Fruit fly (Drosophila melanogaster): ENCODE measurements around the gene CG7191.
A peak's percentile ranks its signal among the peaks of the same experiment; 100 is the strongest.

CG7191 gene

DNA sequence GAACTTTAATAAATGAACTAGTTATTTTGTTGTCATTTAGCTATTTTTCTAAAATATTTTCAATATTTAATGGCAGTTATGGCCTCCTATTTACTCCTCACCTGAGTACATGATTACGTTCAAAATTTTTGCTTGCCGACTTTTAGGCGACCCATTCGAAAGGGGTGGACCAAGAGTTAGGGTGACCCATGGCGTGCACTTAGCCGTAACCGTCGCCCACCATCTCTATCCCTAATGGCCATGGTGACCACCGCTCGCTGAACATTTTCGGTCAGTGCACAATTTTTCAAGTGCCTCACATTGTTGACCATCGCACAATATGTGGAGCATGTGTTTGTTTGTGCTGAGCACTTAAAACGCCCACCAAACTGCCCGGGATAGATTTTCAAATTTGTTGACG is 4.5 kb downstream of the CG7191 start:
- TF ChIP-seq CG8478 (optimal IDR thresholded peaks at IDR 0.05) (no peak), CTCF (optimal IDR thresholded peaks at IDR 0.05) (no peak)

DNA sequence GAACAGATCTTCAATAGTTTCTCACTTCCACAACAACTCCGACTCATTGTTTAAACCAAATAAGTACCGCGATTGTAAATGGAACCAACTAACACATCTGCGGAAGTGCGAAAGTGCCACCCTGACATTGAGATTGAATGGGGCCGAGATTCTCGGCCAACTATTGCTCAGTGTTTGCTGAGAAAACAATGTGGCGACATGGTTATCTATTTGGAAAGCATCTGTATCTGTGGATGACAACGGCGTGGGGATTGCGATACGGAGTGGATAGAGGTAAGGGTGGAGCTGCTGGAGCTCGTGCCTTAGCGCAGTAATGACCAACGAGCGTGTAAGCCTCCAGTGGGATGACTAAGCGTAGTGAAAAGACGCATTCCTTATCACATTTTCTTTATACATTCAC is 7.8 kb downstream of the CG7191 start:
- no peak for TF ChIP-seq CG8478 (optimal IDR thresholded peaks at IDR 0.05)
- no peak for TF ChIP-seq CTCF (optimal IDR thresholded peaks at IDR 0.05)

DNA sequence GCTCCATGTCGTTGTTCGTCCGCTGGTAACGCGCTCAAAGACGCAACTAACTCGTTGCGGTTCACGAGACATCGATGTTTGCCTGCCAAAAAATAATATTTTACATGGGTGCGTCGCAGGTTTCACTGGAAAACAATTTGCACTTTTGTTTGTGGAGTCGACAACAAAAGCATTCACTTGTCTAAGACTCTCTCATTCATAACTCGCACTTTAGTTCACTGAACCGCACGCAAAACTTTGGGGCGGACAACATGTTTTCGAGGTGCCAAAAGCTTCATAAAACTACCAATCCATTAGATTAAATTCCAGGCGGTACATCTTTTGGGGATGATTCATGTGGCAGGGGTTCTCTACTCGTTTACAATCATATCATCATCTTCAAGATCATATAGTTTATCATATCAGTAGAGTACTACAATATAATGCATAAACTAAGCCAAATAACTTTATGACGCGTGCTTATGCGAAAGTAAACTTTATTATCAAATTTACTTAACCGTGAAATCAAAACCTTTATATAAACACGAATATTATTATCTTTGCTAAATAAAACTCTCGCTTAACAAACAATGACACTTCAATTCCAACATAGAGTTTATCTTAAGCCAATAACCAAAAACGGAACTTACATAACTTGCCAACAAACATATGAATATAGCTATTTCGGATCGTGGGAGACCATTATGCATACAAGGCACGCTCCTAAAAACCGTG is 10.7 kb downstream of the CG7191 start, which contains the start of gene CG7179:
Gene CG7179, minus strand, starts transcription at position 51 of the 714 bp plus-strand sequence.
- TF ChIP-seq CTCF (optimal IDR thresholded peaks at IDR 0.05) (no peak), CG8478 (optimal IDR thresholded peaks at IDR 0.05) (no peak)

DNA sequence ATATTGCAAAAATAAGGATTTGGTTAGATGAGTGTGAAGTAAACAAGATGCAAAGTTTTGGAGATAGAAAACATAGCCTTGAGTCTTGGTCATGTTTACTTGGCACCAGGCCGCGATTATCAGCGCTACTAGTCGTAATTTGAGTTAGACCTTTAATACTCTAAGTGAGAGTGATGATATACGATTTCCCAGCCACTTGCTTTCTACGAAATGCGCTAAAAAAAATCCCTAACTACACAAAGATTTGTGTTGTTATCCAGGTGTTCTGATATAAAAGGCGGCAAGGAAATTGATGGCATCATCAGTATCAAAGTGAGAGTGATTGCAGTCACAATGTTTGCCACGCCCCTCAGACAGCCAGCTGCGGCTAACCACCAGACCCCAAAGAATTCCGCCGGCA is 12.4 kb downstream of the CG7191 start, which contains the start of gene Uro:
Gene Uro, plus strand, starts transcription at position 301 of the 400 bp plus-strand sequence.
- no peak for TF ChIP-seq CTCF (optimal IDR thresholded peaks at IDR 0.05)
- TF ChIP-seq CG8478 (optimal IDR thresholded peaks at IDR 0.05): no peak

DNA sequence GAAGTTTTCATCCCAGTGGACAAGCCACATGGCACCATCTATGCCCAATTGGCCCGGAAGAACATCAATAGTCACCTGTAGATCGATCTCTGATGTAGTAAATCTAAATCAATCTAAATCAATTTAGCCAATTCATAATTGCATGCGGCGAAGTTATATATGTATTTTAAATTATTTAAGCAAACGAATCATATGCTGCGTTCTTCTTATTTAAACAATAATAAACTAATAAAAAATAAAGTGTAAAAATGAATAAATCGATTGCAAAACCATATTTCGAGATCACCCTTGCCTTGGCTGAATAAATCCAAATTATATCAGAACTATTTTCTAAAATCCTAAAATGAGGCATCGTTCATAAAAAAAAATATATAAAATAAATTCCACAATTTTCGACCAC is 13.7 kb downstream of the CG7191 start, which contains the start of gene CG7164:
Gene CG7164, plus strand, starts transcription at position 301 of the 400 bp plus-strand sequence.
- TF ChIP-seq CG8478 (optimal IDR thresholded peaks at IDR 0.05): no peak
- no peak for TF ChIP-seq CTCF (optimal IDR thresholded peaks at IDR 0.05)

DNA sequence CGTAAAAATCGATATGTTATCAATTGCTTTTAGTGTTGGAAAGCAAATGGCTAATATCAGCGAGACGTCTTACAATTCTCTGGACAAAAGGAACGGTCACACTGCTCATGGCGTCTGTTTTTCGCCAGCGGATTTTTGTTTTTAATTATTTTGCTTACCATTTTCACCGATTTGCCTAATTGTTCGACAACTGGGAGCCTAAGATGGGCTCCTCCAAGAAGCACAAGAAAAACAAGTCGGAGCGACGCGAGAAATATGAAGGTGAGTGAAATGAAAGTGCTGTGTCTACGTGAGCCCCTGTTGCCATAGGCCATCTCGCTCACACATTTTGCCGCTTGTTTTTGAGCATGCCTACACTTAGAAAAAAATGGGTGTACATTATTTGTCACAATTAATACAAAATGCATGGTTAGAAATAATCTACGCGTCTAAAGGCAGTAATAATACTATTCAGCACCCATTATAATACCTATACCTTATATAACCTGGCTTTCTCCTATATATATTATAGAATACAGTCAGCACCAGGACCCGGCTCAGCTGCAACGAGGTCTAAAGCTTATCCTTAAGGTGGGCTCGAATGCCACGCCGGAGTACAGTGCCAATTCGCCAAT is 15.5 kb downstream of the CG7191 start, which contains the start of gene Brd7-9:
Gene Brd7-9, plus strand, starts transcription at position 78 of the 614 bp plus-strand sequence.
- TF ChIP-seq CG8478 (optimal IDR thresholded peaks at IDR 0.05) (no peak), CTCF (optimal IDR thresholded peaks at IDR 0.05) (no peak)

DNA sequence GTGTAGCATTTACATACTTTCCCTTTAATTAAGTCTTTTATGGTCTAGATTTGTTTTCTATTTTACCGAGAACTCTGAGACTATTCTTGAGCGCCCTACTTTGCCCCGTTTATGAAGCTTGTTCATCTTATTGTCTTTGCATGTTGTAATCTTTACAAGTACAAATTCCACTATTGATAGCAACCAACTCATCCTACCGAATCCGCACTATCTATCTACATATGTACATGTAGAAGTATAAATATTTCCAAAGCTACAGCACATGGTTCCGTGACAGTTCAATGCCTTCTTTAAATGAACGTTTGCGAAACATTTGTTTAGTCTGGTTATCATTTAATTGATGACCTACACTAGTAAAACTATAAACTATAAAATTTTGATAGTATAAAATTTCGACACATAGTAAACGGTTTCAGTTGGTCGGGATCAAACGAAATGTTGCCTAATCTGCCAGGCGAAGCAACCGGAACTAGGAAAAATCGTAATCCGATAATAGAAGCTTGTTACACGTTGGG is 21.6 kb downstream of the CG7191 start:
- no peak for TF ChIP-seq CTCF (optimal IDR thresholded peaks at IDR 0.05)
- TF ChIP-seq CG8478 (optimal IDR thresholded peaks at IDR 0.05): no peak

DNA sequence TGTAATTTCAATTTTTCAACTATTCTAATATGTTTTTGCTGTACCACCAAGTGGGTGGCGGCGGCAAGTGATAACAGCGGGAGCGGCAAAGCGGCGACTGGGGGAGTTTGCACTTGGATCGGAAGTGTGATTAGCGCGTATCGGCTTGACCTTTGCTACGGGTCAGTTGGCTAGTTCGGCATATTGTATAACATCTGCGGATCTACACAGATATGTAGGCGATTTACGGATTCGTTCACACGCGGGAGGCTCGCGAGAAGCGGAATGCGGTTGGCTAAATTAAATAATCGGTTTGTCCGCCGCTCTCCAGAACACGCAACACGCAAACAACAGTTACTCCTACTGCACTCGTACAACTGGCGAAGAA is 22.6 kb downstream of the CG7191 start:
- no peak for TF ChIP-seq CG8478 (optimal IDR thresholded peaks at IDR 0.05)
- no peak for TF ChIP-seq CTCF (optimal IDR thresholded peaks at IDR 0.05)

DNA sequence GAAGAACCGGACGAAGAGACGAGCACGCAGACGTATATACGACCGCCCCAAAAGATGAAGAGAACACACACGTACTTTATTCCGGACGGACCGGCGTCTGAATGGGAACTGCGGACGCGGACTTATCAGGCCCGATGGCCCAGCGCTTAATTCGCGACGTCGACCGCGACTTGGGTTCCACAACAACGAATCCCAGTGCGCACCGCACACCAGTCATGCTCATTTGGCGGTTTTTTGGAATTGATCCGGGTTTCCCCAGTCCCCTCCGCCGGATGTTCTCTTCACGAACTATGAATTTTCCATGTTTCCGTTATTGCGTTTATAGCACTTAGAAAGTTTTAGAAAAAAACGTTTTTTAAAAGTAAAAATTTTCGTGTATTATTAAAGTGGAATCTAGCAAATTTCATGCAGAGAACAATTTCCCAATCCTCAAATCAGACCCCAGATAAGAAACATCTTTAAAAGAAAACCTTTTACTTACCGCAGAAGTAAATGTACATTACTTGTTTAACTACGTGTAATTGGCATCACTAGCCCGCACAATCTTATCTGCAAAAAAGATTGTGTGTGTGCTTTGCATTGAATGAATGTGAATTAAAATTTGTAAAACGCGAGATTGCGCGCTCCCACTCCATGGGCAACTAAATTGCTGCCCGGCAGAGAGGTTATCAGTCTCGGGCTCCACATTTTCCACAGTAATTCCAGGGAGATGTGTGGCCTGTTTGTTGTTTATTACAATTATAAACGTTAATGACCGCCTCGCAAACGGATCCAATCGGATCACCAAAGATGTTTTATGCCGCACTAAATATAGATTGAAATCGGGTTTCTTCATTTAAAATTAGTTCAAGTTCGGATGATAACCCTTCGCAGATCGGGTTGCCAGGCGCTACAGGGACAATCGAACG is 23.3 kb downstream of the CG7191 start, which contains the start of gene CG7149:
Gene CG7149, minus strand, starts transcription at position 110 of the 908 bp plus-strand sequence.
- no peak for TF ChIP-seq CG8478 (optimal IDR thresholded peaks at IDR 0.05)
- no peak for TF ChIP-seq CTCF (optimal IDR thresholded peaks at IDR 0.05)

DNA sequence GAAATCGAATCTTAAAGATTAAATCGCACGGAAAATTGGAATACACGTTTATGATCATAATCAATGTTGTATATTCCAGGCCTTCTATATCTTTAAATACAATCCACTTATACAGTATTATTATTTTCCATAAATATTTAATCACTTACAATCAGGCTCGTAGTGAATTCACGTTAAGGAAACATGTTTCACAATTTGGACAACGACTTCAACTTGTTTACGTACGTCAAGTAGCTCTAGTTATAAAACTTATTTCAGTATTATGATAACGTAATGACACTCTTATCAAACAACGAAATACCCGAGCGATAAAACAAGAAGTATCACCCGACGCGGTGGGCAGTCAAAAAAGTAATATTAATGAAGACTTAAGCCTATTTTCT is 23.9 kb downstream of the CG7191 start:
- TF ChIP-seq CTCF (optimal IDR thresholded peaks at IDR 0.05) (no peak), CG8478 (optimal IDR thresholded peaks at IDR 0.05) (no peak)

DNA sequence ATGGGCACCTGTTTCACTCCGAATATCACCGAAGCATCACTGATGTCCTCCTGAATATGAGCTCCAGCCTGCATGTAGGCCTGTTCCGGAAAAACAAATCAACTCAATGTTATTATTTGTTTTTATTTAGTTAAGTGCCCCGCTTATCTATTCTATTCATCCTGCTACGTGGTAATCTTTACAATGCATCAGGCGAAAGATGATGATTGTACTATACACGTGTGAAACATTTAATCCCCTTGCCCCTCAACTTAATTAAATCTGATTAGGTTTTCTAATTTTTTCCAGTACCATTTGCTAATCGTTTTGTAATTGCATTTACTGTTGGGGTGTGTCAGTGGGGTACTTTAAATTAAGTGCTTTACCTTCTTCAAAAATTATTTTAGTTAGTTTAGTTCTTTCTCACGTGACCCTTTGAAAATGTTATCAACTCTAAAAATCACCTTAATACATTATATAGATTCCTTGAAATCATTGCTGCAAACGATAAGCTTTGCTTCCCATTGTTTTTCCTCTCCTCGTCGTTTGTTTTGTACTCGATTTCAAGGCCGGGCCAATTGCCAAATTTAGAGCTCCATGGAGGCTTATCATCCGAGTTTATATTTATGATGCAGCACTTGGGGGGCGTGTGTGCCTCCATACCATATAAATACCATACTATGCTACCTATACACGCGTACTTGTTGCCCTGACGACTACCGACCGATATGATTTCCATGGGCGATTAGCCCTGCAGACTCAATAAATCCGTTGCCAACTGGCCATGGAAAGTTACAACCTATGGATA is 27.5 kb downstream of the CG7191 start:
- TF ChIP-seq CTCF (optimal IDR thresholded peaks at IDR 0.05) (no peak), CG8478 (optimal IDR thresholded peaks at IDR 0.05) (no peak)

DNA sequence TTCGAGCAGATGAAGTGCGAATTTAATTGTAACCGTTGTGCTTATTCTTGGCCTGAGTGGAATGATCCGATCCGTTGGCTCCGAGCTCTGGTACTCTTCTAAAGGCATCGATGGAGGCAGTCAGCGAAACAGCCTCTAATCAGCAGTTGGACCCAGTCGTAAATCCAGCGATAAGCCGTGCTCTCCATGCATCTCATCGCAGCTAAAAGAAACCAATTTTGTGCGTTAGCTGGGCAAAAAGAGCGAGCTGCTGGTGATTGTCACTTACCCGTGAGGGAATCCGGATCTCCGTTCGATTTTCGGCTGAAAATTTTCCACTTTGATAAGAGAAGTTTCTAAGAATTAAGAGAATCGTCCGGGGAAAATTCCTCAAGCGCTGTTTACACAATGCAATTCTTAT is 28.4 kb downstream of the CG7191 start, which contains the start of gene LKRSDH:
Gene LKRSDH, minus strand, starts transcription at position 101 of the 400 bp plus-strand sequence.
- no peak for TF ChIP-seq CTCF (optimal IDR thresholded peaks at IDR 0.05)
- no peak for TF ChIP-seq CG8478 (optimal IDR thresholded peaks at IDR 0.05)

DNA sequence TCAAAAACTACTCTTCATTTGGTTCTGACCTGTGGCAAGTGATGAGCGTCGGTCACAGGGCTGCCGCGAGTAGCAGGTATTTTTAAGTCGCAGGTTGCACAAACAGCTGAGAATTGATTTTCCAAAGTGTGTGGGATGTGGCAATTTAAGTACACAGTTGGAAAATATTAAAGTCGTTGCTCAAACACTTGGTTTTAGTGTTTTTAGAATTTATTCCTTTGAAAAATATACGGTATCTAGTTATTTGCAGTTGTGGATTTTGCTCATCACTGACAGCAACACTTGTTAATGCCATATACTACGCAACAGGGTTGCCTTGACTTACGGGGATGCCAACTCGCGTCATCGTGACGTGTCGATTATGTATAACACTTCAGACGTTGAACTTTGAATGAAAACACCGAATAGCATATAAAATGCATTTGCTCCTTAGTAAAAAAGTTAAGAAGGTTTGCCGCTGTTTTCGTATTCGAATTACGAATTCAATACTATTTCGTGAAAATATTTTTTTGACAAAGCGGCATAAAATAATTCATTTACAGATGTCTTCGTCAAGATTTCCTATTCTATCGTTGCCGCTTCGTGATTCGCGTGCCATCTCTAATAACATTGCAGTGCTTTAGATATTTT is 32.5 kb downstream of the CG7191 start, which contains the start of the genes Herp and r2d2:
Gene Herp, minus strand, starts transcription at position 255 of the 630 bp plus-strand sequence.
Gene r2d2, plus strand, starts transcription at position 344 of the 630 bp plus-strand sequence.
- peak in 1 of 2 experiments; percentile 17 for TF ChIP-seq CTCF (optimal IDR thresholded peaks at IDR 0.05)
- TF ChIP-seq CG8478 (optimal IDR thresholded peaks at IDR 0.05): no peak

Data from S2 (cell line).